Fruit fly (Drosophila melanogaster): ENCODE measurements around the gene stx.

The stx gene

DNA sequence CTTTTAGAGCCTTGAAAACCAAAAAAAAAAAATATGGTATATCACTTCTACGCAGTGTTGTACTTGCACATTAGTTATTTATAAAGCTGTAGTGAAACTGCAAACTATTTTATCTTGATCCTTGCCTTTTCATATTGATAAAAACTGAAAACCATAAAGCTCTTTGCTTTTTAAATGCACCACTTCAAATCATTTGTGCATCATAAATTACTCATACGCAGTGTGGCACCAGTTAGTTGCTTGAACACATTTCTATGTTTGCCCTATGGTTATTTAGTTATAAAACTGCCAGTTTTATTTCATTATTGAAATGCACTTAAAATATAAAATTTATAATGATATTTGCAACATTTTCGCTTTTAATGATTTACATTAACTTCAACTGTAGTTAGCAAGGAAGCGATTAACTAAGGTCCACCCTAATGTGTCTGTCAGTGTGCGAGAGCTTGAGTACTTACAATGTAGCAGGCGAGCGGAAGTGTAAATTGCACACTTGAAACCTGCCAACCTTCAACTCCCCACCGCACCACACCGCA is 11.4 kb upstream of the stx start:
- no peak for TF ChIP-seq CG15336 (GFP tag; IDR thresholded peaks at IDR 0.05)
- TF ChIP-seq CG6808 (GFP tag; optimal IDR thresholded peaks at IDR 0.05) = peak; percentile 20
- TF ChIP-seq salr (GFP tag; optimal IDR thresholded peaks at IDR 0.05) = peak in 1 of 2 experiments; percentile 43
- peak; percentile 2 for TF ChIP-seq Eip75B (GFP tag; optimal IDR thresholded peaks at IDR 0.05)
- TF ChIP-seq CG10631 (GFP tag; optimal IDR thresholded peaks at IDR 0.05) = peak; percentile 33
- peak; percentile 22 for TF ChIP-seq esn (GFP tag; optimal IDR thresholded peaks at IDR 0.05)
- no peak for TF ChIP-seq achi (GFP tag; optimal IDR thresholded peaks at IDR 0.05)
- peak; percentile 59 for TF ChIP-seq Eip78C (GFP tag)
- peak; percentile 53 for TF ChIP-seq dsx (GFP tag; optimal IDR thresholded peaks at IDR 0.05; ENCODE audit: poor library complexity, severe bottlenecking)
- peak; percentile 1 for TF ChIP-seq Ets96B (tag; optimal IDR thresholded peaks at IDR 0.05)
- peak; percentile 9 for TF ChIP-seq Smox (GFP tag; optimal IDR thresholded peaks at IDR 0.05)
- no peak for TF ChIP-seq CG31627 (GFP tag; optimal IDR thresholded peaks at IDR 0.05)
- no peak for TF ChIP-seq CG11294 (GFP tag; IDR thresholded peaks at IDR 0.05)
- no peak for TF ChIP-seq Eip93F (GFP tag; optimal IDR thresholded peaks at IDR 0.05)
- peak; percentile 47 for TF ChIP-seq CG32006 (GFP tag; optimal IDR thresholded peaks at IDR 0.05)
- TF ChIP-seq topi (GFP tag; optimal IDR thresholded peaks at IDR 0.05) = peak; percentile 3
- TF ChIP-seq CG10669 (GFP tag; optimal IDR thresholded peaks at IDR 0.05) = peak; percentile 36
- peak; percentile 4 for TF ChIP-seq CG8632 (GFP tag; optimal IDR thresholded peaks at IDR 0.05)
- no peak for TF ChIP-seq Sox15 (GFP tag; optimal IDR thresholded peaks at IDR 0.05)
- TF ChIP-seq CG6792 (GFP tag; optimal IDR thresholded peaks at IDR 0.05) = no peak
- TF ChIP-seq Met (GFP tag; optimal IDR thresholded peaks at IDR 0.05) = peak; percentile 3
- TF ChIP-seq spab (GFP tag; optimal IDR thresholded peaks at IDR 0.05) = peak; percentile 2
- TF ChIP-seq dac (GFP tag; optimal IDR thresholded peaks at IDR 0.05) = peak; percentile 20
- no peak for TF ChIP-seq CG8319 (GFP tag; optimal IDR thresholded peaks at IDR 0.05)
- TF ChIP-seq svp (GFP tag) = peak; percentile 49
- TF ChIP-seq lz (GFP tag; optimal IDR thresholded peaks at IDR 0.05) = no peak
- TF ChIP-seq eg (GFP tag; IDR thresholded peaks at IDR 0.05) = no peak
- TF ChIP-seq pdm3 (GFP tag; optimal IDR thresholded peaks at IDR 0.05) = peak; percentile 30
- TF ChIP-seq Hr4 (GFP tag; optimal IDR thresholded peaks at IDR 0.05) = peak; percentile 24
- peak in 1 of 2 experiments; percentile 18 for TF ChIP-seq ss (GFP tag; optimal IDR thresholded peaks at IDR 0.05)
- no peak for TF ChIP-seq fd85E (GFP tag; optimal IDR thresholded peaks at IDR 0.05)
- TF ChIP-seq OdsH (GFP tag; optimal IDR thresholded peaks at IDR 0.05) = no peak

DNA sequence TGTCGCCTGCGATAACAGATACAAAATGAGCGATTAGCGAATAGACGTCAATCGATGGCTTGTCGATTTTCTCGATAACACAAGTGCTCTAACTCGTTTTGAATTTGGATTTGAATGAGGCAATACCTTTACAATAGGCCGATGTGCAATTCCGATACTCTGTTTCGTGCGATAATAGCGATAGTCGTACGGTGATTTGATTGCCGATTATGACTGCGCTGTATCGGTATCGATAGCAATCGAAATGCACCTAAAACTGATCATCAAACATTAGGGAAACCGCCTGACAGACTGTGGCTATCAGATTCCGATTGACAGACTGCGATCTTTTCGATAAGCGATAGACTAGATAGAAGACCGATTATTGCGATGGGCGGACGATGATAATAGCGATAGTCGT is 7.0 kb upstream of the stx start:
- TF ChIP-seq Hr39 (GFP tag; optimal IDR thresholded peaks at IDR 0.05) (no peak), achi (GFP tag; optimal IDR thresholded peaks at IDR 0.05) (no peak), fd59A (GFP tag; optimal IDR thresholded peaks at IDR 0.05) (no peak), CG6854 (GFP tag; optimal IDR thresholded peaks at IDR 0.05) (no peak), Ets96B (tag; optimal IDR thresholded peaks at IDR 0.05) (no peak), eg (GFP tag; IDR thresholded peaks at IDR 0.05) (no peak), Eip75B (GFP tag; optimal IDR thresholded peaks at IDR 0.05) (no peak), svp (GFP tag) (no peak), spab (GFP tag; optimal IDR thresholded peaks at IDR 0.05) (no peak), CG9139 (GFP tag; optimal IDR thresholded peaks at IDR 0.05) (no peak), CG6276 (GFP tag; optimal IDR thresholded peaks at IDR 0.05) (no peak), vri (GFP tag; optimal IDR thresholded peaks at IDR 0.05) (no peak), Hr38 (GFP tag; optimal IDR thresholded peaks at IDR 0.05) (no peak), CG32006 (GFP tag; optimal IDR thresholded peaks at IDR 0.05) (no peak), fkh (GFP tag; optimal IDR thresholded peaks at IDR 0.05) (no peak), Hr4 (GFP tag; optimal IDR thresholded peaks at IDR 0.05) (no peak), CG10669 (GFP tag; optimal IDR thresholded peaks at IDR 0.05) (no peak), dac (GFP tag; optimal IDR thresholded peaks at IDR 0.05) (no peak), Ets21C (GFP tag; optimal IDR thresholded peaks at IDR 0.05) (no peak), Eip78C (GFP tag) (no peak)
